Fruit fly (Drosophila melanogaster): ENCODE data around the gene mth.

dm6 chr3L:357681-358080, 10.9 kb upstream of the mth start, which contains the start of gene Roc1b:
- TF ChIP-seq CG7101 (tag; optimal IDR thresholded peaks at IDR 0.05): no peak
- no peak for TF ChIP-seq pad (GFP tag; optimal IDR thresholded peaks at IDR 0.05)
- TF ChIP-seq cnc (optimal IDR thresholded peaks at IDR 0.05): no peak
- TF ChIP-seq CG33017 (tag; optimal IDR thresholded peaks at IDR 0.05): no peak
- TF ChIP-seq Hr96 (GFP tag; optimal IDR thresholded peaks at IDR 0.05): no peak
- TF ChIP-seq CG12768 (GFP tag; optimal IDR thresholded peaks at IDR 0.05): no peak
- no peak for TF ChIP-seq CG11617 (GFP tag; optimal IDR thresholded peaks at IDR 0.05)
- TF ChIP-seq Clk (GFP tag; optimal IDR thresholded peaks at IDR 0.05): no peak
- no peak for TF ChIP-seq toe (GFP tag; optimal IDR thresholded peaks at IDR 0.05)
- TF ChIP-seq Crg-1 (GFP tag; optimal IDR thresholded peaks at IDR 0.05): no peak
- no peak for TF ChIP-seq CG5204 (GFP tag; optimal IDR thresholded peaks at IDR 0.05)
- no peak for TF ChIP-seq kay (GFP tag; ENCODE audit: borderline replicate concordance)
- TF ChIP-seq CG14711 (tag; optimal IDR thresholded peaks at IDR 0.05): no peak

All from whole organism, adult.